Worm (Caenorhabditis elegans) whole organism, L4 larva: ENCODE measurements around the gene mksr-1.

ENCODE experiments used
- R02D3.7 ChIP-seq: fragments of 150-350 bp; sonication (generic microtip); optimal IDR thresholded peaks from 3 replicates; lab custom pipeline; 2014; ENCODE audit warnings: missing biosample characterization, missing genetic modification characterization
- T26A8.4 ChIP-seq: fragments of 200-800 bp; sonication (Bioruptor generic); IDR thresholded peaks from 2 replicates; pipeline ENCODE4 v1.3.6; 2022; ENCODE audit warnings: missing genetic modification characterization, missing compliant biosample characterization
- aha-1 ChIP-seq: fragments of 150-350 bp; peaks from one replicate; lab custom pipeline; 2014; ENCODE audit warnings: missing biosample characterization, missing genetic modification characterization
- attf-4 ChIP-seq: sonication (generic microtip); optimal IDR thresholded peaks from 3 replicates; lab custom pipeline; 2017; ENCODE audit warnings: missing biosample characterization, missing genetic modification characterization
- ceh-20 ChIP-seq: fragments of 200-800 bp; sonication (Bioruptor generic); IDR thresholded peaks from 2 replicates; pipeline ENCODE4 v1.3.6; 2022; ENCODE audit warnings: missing genetic modification reagents, missing genetic modification characterization, missing compliant biosample characterization
- ceh-32 ChIP-seq: sonication (generic microtip); optimal IDR thresholded peaks from 2 replicates; lab custom pipeline; 2016; ENCODE audit warnings: mild to moderate bottlenecking, missing genetic modification characterization, missing compliant biosample characterization; ENCODE audit not compliant: poor library complexity
- ceh-82 ChIP-seq: sonication (generic microtip); optimal IDR thresholded peaks from 2 replicates; lab custom pipeline; 2017; ENCODE audit warnings: missing biosample characterization, missing genetic modification characterization
- ces-1 ChIP-seq: fragments of 150-350 bp; sonication (generic microtip); optimal IDR thresholded peaks from 4 replicates; lab custom pipeline; 2014; ENCODE audit warnings: missing biosample characterization, missing genetic modification reagents, missing genetic modification characterization
- cey-2 ChIP-seq: sonication (generic microtip); optimal IDR thresholded peaks from 3 replicates; lab custom pipeline; 2017; ENCODE audit warnings: missing genetic modification characterization, mild to moderate bottlenecking, missing compliant biosample characterization, antibody characterized with exemption, borderline replicate concordance; ENCODE audit not compliant: insufficient read depth
- ctbp-1 ChIP-seq: fragments of 200-800 bp; sonication (Bioruptor generic); IDR thresholded peaks from 2 replicates; pipeline ENCODE4 v1.3.6; 2022; ENCODE audit warnings: missing genetic modification reagents, missing genetic modification characterization, missing compliant biosample characterization
- daf-16 ChIP-seq, 3 experiments: sonication (generic microtip); optimal IDR thresholded peaks; 2 replicates each; lab custom pipeline; 2016 to 2017; ENCODE audit warnings: missing genetic modification characterization in 3 of 3, missing genetic modification reagents in 3 of 3, mild to moderate bottlenecking in 2 of 3, missing compliant biosample characterization in 2 of 3, missing biosample characterization in 1 of 3, moderate library complexity in 1 of 3
- dmd-6 ChIP-seq: fragments of 200-800 bp; sonication (Bioruptor generic); IDR thresholded peaks from 2 replicates; pipeline ENCODE4 v1.3.6; 2022; ENCODE audit warnings: missing genetic modification reagents, missing genetic modification characterization, missing compliant biosample characterization
- dmd-8 ChIP-seq: fragments of 200-800 bp; sonication (Bioruptor generic); IDR thresholded peaks from 2 replicates; pipeline ENCODE4 v1.3.6; 2022; ENCODE audit warnings: missing genetic modification characterization, missing compliant biosample characterization
- duxl-1 ChIP-seq: sonication (generic microtip); optimal IDR thresholded peaks from 2 replicates; lab custom pipeline; 2016; ENCODE audit warnings: mild to moderate bottlenecking, missing genetic modification characterization, moderate library complexity, missing compliant biosample characterization; ENCODE audit not compliant: poor library complexity
- egl-27 ChIP-seq: sonication (generic microtip); optimal IDR thresholded peaks from 3 replicates; lab custom pipeline; 2017; ENCODE audit warnings: missing biosample characterization, missing genetic modification reagents, missing genetic modification characterization
- egl-43 ChIP-seq: fragments of 200-800 bp; sonication (Bioruptor generic); IDR thresholded peaks from 2 replicates; pipeline ENCODE4 v1.3.6; 2022; ENCODE audit warnings: missing genetic modification reagents, missing genetic modification characterization, missing compliant biosample characterization
- fkh-10 ChIP-seq: fragments of 150-350 bp; optimal IDR thresholded peaks from 2 replicates; lab custom pipeline; 2014; ENCODE audit warnings: missing biosample characterization, missing genetic modification reagents, missing genetic modification characterization
- hmg-1.1 ChIP-seq: fragments of 200-800 bp; sonication (Bioruptor generic); IDR thresholded peaks from 2 replicates; pipeline ENCODE4 v1.3.6; 2022; ENCODE audit warnings: missing genetic modification reagents, missing genetic modification characterization, missing compliant biosample characterization
- jun-1 ChIP-seq: fragments of 150-350 bp; optimal IDR thresholded peaks from 2 replicates; lab custom pipeline; 2014; ENCODE audit warnings: missing biosample characterization, missing genetic modification reagents, missing genetic modification characterization
- mdt-29 ChIP-seq: fragments of 200-800 bp; sonication (Bioruptor generic); IDR thresholded peaks from 2 replicates; pipeline ENCODE4 v1.3.6; 2022; ENCODE audit warnings: missing genetic modification reagents, missing genetic modification characterization, missing compliant biosample characterization
- mep-1 ChIP-seq: fragments of 150-350 bp; sonication (generic microtip); optimal IDR thresholded peaks from 3 replicates; lab custom pipeline; 2014; ENCODE audit warnings: missing biosample characterization, missing genetic modification characterization
- rbr-2 ChIP-seq: sonication (generic microtip); optimal IDR thresholded peaks from 2 replicates; lab custom pipeline; 2016; ENCODE audit warnings: missing genotype, missing genetic modification characterization, missing compliant biosample characterization
- sdz-12 ChIP-seq: fragments of 200-800 bp; sonication (Bioruptor generic); optimal IDR thresholded peaks from 2 replicates; lab custom pipeline; 2018; ENCODE audit warnings: mild to moderate bottlenecking, missing genetic modification characterization, missing compliant biosample characterization
- set-16 ChIP-seq: fragments of 200-800 bp; sonication (Bioruptor generic); IDR thresholded peaks from 2 replicates; pipeline ENCODE4 v1.3.6; 2022; ENCODE audit warnings: missing genetic modification reagents, missing genetic modification characterization, missing compliant biosample characterization
- skn-1 ChIP-seq: fragments of 150-350 bp; optimal IDR thresholded peaks from 2 replicates; lab custom pipeline; 2014; ENCODE audit warnings: missing biosample characterization, missing genetic modification characterization
- unc-39 ChIP-seq: sonication (generic microtip); optimal IDR thresholded peaks from 2 replicates; lab custom pipeline; 2017; ENCODE audit warnings: missing biosample characterization, missing genetic modification characterization
- vab-7 ChIP-seq: fragments of 200-800 bp; sonication (Bioruptor generic); IDR thresholded peaks from 2 replicates; pipeline ENCODE4 v1.3.6; 2022; ENCODE audit warnings: missing genetic modification reagents, missing genetic modification characterization, missing compliant biosample characterization
- zfp-3 ChIP-seq: fragments of 200-800 bp; sonication (Bioruptor generic); conservative IDR thresholded peaks from 2 replicates; pipeline ENCODE4 v1.3.6; 2022; ENCODE audit warnings: missing genetic modification reagents, missing genetic modification characterization, missing compliant biosample characterization

Gene mksr-1

DNA sequence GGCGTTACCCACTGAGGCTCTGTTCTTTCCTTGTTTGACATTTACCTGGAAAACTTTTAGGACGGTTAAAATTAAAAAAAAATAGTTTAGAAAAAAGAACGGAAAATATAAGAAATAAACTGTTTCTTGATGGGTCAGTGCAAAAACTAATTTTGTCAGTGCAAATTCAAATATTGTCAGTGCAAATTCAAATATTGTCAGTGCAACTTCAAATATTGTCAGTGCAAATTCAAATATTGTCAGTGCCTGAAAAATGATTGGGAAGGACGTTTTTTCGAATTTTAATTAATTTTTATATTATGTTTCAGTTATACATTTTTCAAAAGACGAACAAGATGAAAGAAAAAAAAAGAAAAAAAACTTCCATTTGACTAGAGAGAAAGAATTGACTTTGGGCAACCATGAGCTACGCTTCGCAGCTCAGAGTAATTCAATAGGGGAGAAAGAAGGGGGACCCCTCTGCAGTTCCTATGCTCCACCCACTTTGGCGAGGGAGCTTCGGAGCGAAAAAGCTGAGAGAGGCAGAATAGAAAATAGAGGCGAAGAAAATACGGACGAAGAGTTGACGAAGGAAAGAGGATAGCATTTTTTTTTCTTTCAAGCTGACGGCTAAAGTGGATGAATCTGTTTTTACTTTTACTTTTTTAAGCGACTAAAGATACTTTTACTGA lies 6.4 kb downstream of the mksr-1 start, which contains the start of gene unc-1:
TSS of gene unc-1 (minus strand) at position 51 of the 671 bp plus-strand sequence.
- TF ChIP-seq vab-7 (GFP tag; lab: Robert Waterston, UW) (no peak), rbr-2 (tag; lab: Kevin White, UChicago) (peak; percentile 15), R02D3.7 (tag; lab: Kevin White, UChicago) (no peak), set-16 (GFP tag; lab: Robert Waterston, UW) (no peak; the same call in 1 of the 2 replicates), skn-1 (tag; lab: Kevin White, UChicago) (no peak), dmd-8 (GFP tag; lab: Robert Waterston, UW) (no peak), ceh-32 (tag; lab: Kevin White, UChicago) (no peak), ces-1 (GFP tag; lab: Kevin White, UChicago) (peak; percentile 81), cey-2 (tag; lab: Kevin White, UChicago) (no peak), unc-39 (no peak), mep-1 (tag; lab: Kevin White, UChicago) (peak; percentile 41), sdz-12 (GFP tag; lab: Kevin White, UChicago) (no peak), egl-27 (no peak), hmg-1.1 (GFP tag; lab: Robert Waterston, UW) (peak; percentile 72; the same call in 1 of the 2 replicates), dmd-6 (no peak), aha-1 (tag; lab: Kevin White, UChicago) (peak; percentile 22), duxl-1 (tag; lab: Kevin White, UChicago) (no peak), ctbp-1 (peak; percentile 63; the same call in 1 of the 2 replicates), egl-43 (GFP tag; lab: Robert Waterston, UW) (no peak), zfp-3 (GFP tag; lab: Robert Waterston, UW) (no peak), fkh-10 (GFP tag; lab: Kevin White, UChicago) (peak; percentile 35)
- TF ChIP-seq, all 104 proteins: peak for 7

DNA sequence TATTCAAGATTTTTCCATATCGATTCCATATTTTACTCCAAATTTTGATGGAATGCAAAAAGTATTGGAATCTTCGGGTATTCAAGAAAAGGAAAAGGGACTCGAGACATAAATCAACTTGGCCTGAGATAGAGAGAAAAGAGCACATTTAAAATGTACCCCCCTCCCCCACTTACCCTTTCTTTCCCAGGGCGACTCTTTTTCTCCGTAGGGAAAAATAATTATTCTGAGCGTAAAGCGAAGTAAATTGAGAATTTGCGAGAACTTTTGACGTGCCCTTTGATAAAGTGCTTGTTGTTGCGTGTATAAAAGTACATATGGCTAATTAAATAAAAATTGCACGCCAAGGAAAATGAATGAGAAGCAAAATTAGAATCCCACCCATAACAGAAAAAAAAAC lies 8.2 kb downstream of the mksr-1 start:
- TF ChIP-seq egl-43 (GFP tag; lab: Robert Waterston, UW) = no peak
- no peak for TF ChIP-seq ceh-20 (GFP tag; lab: Robert Waterston, UW)
- no peak for TF ChIP-seq jun-1 (tag; lab: Kevin White, UChicago)
- no peak for TF ChIP-seq ceh-82 (tag; lab: Kevin White, UChicago)
- TF ChIP-seq attf-4 = no peak

DNA sequence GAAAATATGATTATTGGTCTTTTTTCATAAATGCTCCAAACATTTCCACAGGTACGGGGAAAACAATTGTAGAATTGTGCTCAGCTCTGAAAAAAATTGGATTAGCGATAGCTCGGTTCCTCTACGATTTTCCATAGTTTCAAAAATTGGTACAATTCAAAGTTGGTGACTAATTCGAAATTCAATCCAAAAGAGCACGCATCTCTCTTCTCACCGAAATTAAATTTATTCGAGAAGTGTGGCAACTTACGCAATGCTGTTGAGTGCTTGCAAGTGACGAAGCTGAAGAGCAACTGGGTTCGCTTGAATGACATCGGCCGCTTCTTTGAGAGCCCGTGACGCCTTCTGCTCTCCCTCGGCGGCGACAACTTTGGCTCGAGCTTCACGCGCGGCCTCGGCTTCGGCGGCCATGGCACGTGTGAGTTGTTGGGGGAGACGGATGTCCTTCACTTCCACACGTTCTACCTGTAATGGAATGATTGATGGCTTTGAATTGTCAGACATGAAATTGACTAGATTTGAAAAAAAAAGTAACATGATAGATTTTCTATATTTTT lies 11.0 kb downstream of the mksr-1 start:
- no peak for TF ChIP-seq T26A8.4
- TF ChIP-seq set-16 (GFP tag; lab: Robert Waterston, UW) = peak; percentile 86
- peak; percentile 46 for TF ChIP-seq fkh-10 (GFP tag; lab: Kevin White, UChicago)
- peak; percentile 80 for TF ChIP-seq aha-1 (tag; lab: Kevin White, UChicago)

DNA sequence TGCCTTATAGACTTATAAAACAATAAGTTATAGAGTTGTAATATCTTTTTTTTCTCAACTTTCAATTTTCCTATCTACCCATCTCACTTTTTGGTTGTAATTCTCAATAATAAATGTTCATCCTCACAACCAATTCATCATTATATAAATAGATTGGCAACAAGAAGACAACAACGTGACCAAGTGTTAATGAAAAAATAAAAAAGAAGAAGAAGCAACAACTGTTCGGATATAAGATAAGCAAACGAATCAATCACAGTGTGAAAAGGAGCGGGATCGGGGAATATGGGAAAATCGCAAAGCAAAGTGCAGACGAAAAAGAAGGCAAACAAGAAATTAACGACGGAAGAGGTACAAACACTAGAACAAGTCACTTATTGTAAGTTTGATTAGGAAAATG lies 15.0 kb downstream of the mksr-1 start, which contains the start of gene ncs-3:
TSS of gene ncs-3 (plus strand) at position 153 of the 400 bp plus-strand sequence.
- TF ChIP-seq aha-1 (tag; lab: Kevin White, UChicago) = peak; percentile 35
- TF ChIP-seq daf-16 (GFP tag; optimal IDR thresholded peaks at IDR 0.05; lab: Kevin White, UChicago) = peak in 1 of 2 experiments; percentile 91
- no peak for TF ChIP-seq daf-16 (tag; optimal IDR thresholded peaks at IDR 0.05; lab: Kevin White, UChicago)
- 0 out of 2 replicates have a peak, but pooled peaks have one; percentile 13 for TF ChIP-seq ceh-20 (GFP tag; lab: Robert Waterston, UW)
- no peak for TF ChIP-seq attf-4

DNA sequence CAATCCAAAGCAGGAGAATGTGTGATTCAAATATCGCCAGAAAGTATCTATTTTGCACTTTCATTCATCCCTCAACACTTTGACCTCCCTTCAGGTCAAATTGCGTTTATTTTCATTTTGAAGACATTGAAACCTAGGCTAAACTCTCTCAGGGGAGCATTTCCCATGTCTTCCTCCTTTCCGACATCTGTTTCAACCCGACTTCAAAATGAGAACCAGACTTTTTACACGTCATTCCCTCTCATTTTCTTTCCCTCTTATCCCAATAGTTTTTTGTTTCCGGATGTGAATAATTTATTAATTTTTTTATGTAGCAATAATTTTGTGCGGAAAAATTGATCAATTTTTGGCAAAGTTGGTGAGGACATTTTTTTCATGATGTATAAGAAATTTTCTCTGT lies 16.0 kb downstream of the mksr-1 start:
- TF ChIP-seq jun-1 (tag; lab: Kevin White, UChicago) (no peak), mdt-29 (GFP tag; lab: Robert Waterston, UW) (no peak)
- TF ChIP-seq, all 104 proteins: peak for 0
